Worm (Caenorhabditis elegans) whole organism, L1 larva: ENCODE results near the gene fbxl-3.

Source experiments
- aly-2 ChIP-seq: fragments of 150-350 bp; optimal IDR thresholded peaks from 2 replicates; lab custom pipeline; 2014; ENCODE audit warnings: missing biosample characterization, missing genetic modification characterization
- efl-1 ChIP-seq, 4 experiments: fragments of 150-350 bp; optimal IDR thresholded peaks in 3 of 4; peaks in 1 of 4; 1 replicate in 1 of 4; 2 replicates in 3 of 4; lab custom pipeline; 2014; ENCODE audit warnings: missing biosample characterization in 2 of 4, missing genetic modification characterization in 2 of 4, missing genetic modification reagents in 2 of 4
- egl-27 ChIP-seq, 2 experiments: fragments of 150-350 bp in 1 of 2; sonication (generic microtip); optimal IDR thresholded peaks; 3 replicates each; lab custom pipeline; 2017 to 2018; ENCODE audit warnings: missing biosample characterization in 2 of 2, missing genetic modification characterization in 2 of 2, missing genetic modification reagents in 2 of 2
- elt-3 ChIP-seq, 6 experiments: fragments of 150-350 bp in 1 of 6; sonication (generic microtip); optimal IDR thresholded peaks; 2 replicates each; lab custom pipeline; 2017 to 2018; ENCODE audit warnings: missing biosample characterization in 6 of 6, missing genetic modification characterization in 6 of 6, inconsistent platforms in 1 of 6
- hlh-17 ChIP-seq: fragments of 200-800 bp; sonication (Bioruptor generic); optimal IDR thresholded peaks from 2 replicates; lab custom pipeline; 2018; ENCODE audit warnings: missing genetic modification characterization, mild to moderate bottlenecking, missing compliant biosample characterization, moderate library complexity, borderline replicate concordance
- hlh-4 ChIP-seq: sonication (generic microtip); optimal IDR thresholded peaks from 2 replicates; lab custom pipeline; 2016; ENCODE audit warnings: mild to moderate bottlenecking, missing genetic modification characterization, missing compliant biosample characterization
- lsy-2 ChIP-seq, 2 experiments: fragments of 150-350 bp; optimal IDR thresholded peaks; 2 replicates each; lab custom pipeline; 2014; ENCODE audit warnings: missing biosample characterization in 2 of 2, missing genetic modification characterization in 2 of 2
- nhr-237 ChIP-seq: fragments of 150-350 bp; optimal IDR thresholded peaks from 2 replicates; lab custom pipeline; 2014; ENCODE audit warnings: missing biosample characterization, missing genetic modification characterization
- nhr-85 ChIP-seq: sonication (generic microtip); peaks from one replicate; lab custom pipeline; 2016; ENCODE audit warnings: missing genetic modification characterization, inconsistent platforms, missing compliant biosample characterization
- rnt-1 ChIP-seq: sonication (generic microtip); optimal IDR thresholded peaks from 2 replicates; lab custom pipeline; 2016; ENCODE audit warnings: mild to moderate bottlenecking, missing genetic modification characterization, moderate library complexity, missing compliant biosample characterization
- sptf-1 ChIP-seq: fragments of 150-350 bp; optimal IDR thresholded peaks from 2 replicates; lab custom pipeline; 2014; ENCODE audit warnings: missing biosample characterization, missing genetic modification characterization
- unc-62 ChIP-seq: fragments of 150-350 bp; optimal IDR thresholded peaks from 2 replicates; lab custom pipeline; 2014; ENCODE audit warnings: missing biosample characterization, missing genetic modification reagents, missing genetic modification characterization
- unc-98 ChIP-seq: fragments of 200-800 bp; sonication (Bioruptor generic); IDR thresholded peaks from 2 replicates; pipeline ENCODE4 v1.3.6; 2022; ENCODE audit warnings: missing genetic modification characterization, missing compliant biosample characterization
- ztf-11 ChIP-seq, 2 experiments: sonication (generic microtip); optimal IDR thresholded peaks; 2 replicates each; lab custom pipeline; 2016 to 2017; ENCODE audit warnings: missing genetic modification characterization in 2 of 2, missing biosample characterization in 1 of 2, missing compliant biosample characterization in 1 of 2

- no peak for TF ChIP-seq unc-62 (GFP tag; lab: Kevin White, UChicago)
- no peak for TF ChIP-seq elt-3 (tag; optimal IDR thresholded peaks at IDR 0.05; lab: Kevin White, UChicago)
- no peak for TF ChIP-seq efl-1 (optimal IDR thresholded peaks at IDR 0.05; lab: Kevin White, UChicago)
- no peak for TF ChIP-seq efl-1 (GFP tag; optimal IDR thresholded peaks at IDR 0.05 in 1 of 2; lab: Kevin White, UChicago)
- no peak for TF ChIP-seq ztf-11 (tag; optimal IDR thresholded peaks at IDR 0.05; lab: Kevin White, UChicago)
- TF ChIP-seq nhr-85 (tag; lab: Kevin White, UChicago) = no peak
- no peak for TF ChIP-seq rnt-1 (tag; lab: Kevin White, UChicago)
- TF ChIP-seq egl-27 (tag; optimal IDR thresholded peaks at IDR 0.05; lab: Kevin White, UChicago) = no peak
- TF ChIP-seq nhr-237 = no peak
- TF ChIP-seq lsy-2 (tag; optimal IDR thresholded peaks at IDR 0.05; lab: Kevin White, UChicago) = no peak
- no peak for TF ChIP-seq sptf-1 (tag; lab: Kevin White, UChicago)
- TF ChIP-seq hlh-17 (GFP tag; lab: Kevin White, UChicago) = no peak
- no peak for TF ChIP-seq unc-98
- TF ChIP-seq aly-2 (tag; lab: Kevin White, UChicago) = no peak
- TF ChIP-seq hlh-4 (tag; lab: Kevin White, UChicago) = no peak
Observed at ce11 chrII:5365645-5366044, 33.1 kb downstream of the fbxl-3 start, which contains the start of gene F09E5.16.
